Worm (Caenorhabditis elegans) whole organism, L2 larva: ENCODE data around the gene srh-277.

Experiments
- C34F6.9 ChIP-seq: fragments of 150-350 bp; optimal IDR thresholded peaks from 2 replicates; lab custom pipeline; 2014; ENCODE audit warnings: missing biosample characterization, missing genetic modification characterization
- F13H6.1 ChIP-seq: sonication (generic microtip); optimal IDR thresholded peaks from 2 replicates; lab custom pipeline; 2016; ENCODE audit warnings: missing genetic modification characterization, missing compliant biosample characterization
- R02D3.7 ChIP-seq: fragments of 150-350 bp; optimal IDR thresholded peaks from 2 replicates; lab custom pipeline; 2014; ENCODE audit warnings: missing biosample characterization, missing genetic modification characterization
- Y55F3AM.14 ChIP-seq: fragments of 200-800 bp; sonication (Bioruptor generic); optimal IDR thresholded peaks from 2 replicates; lab custom pipeline; 2018; ENCODE audit warnings: mild to moderate bottlenecking, missing genetic modification characterization, missing compliant biosample characterization
- ZK546.5 ChIP-seq: sonication (generic microtip); optimal IDR thresholded peaks from 2 replicates; lab custom pipeline; 2017; ENCODE audit warnings: missing biosample characterization, missing genetic modification characterization
- alr-1 ChIP-seq: fragments of 150-350 bp; optimal IDR thresholded peaks from 2 replicates; lab custom pipeline; 2014; ENCODE audit warnings: missing biosample characterization, missing genetic modification characterization
- aly-2 ChIP-seq: fragments of 150-350 bp; optimal IDR thresholded peaks from 2 replicates; lab custom pipeline; 2014; ENCODE audit warnings: missing biosample characterization, missing genetic modification characterization
- ama-1 ChIP-seq: fragments of 150-350 bp; optimal IDR thresholded peaks from 2 replicates; lab custom pipeline; 2018; ENCODE audit warnings: inconsistent platforms
- crh-2 ChIP-seq: sonication (generic microtip); optimal IDR thresholded peaks from 2 replicates; lab custom pipeline; 2017; ENCODE audit warnings: missing biosample characterization, missing genetic modification characterization
- dmd-4 ChIP-seq: sonication (generic microtip); optimal IDR thresholded peaks from 2 replicates; lab custom pipeline; 2017; ENCODE audit warnings: missing biosample characterization, missing genetic modification characterization
- egl-27 ChIP-seq: sonication (generic microtip); optimal IDR thresholded peaks from 3 replicates; lab custom pipeline; 2017; ENCODE audit warnings: missing biosample characterization, missing genetic modification reagents, missing genetic modification characterization
- elt-1 ChIP-seq: fragments of 150-350 bp; optimal IDR thresholded peaks from 2 replicates; lab custom pipeline; 2014; ENCODE audit warnings: missing biosample characterization, missing genetic modification characterization
- elt-3 ChIP-seq: sonication (generic microtip); optimal IDR thresholded peaks from 2 replicates; lab custom pipeline; 2017; ENCODE audit warnings: missing biosample characterization, missing genetic modification characterization
- fos-1 ChIP-seq: fragments of 150-350 bp; optimal IDR thresholded peaks from 2 replicates; lab custom pipeline; 2014; ENCODE audit warnings: missing biosample characterization, missing genetic modification characterization
- gmeb-1 ChIP-seq: fragments of 150-350 bp; optimal IDR thresholded peaks from 2 replicates; lab custom pipeline; 2014; ENCODE audit warnings: missing biosample characterization, missing genetic modification characterization
- lin-11 ChIP-seq: fragments of 150-350 bp; sonication (generic microtip); optimal IDR thresholded peaks from 2 replicates; lab custom pipeline; 2014; ENCODE audit warnings: missing biosample characterization, missing genetic modification characterization, inconsistent platforms, mixed read lengths
- lin-13 ChIP-seq: fragments of 150-350 bp; optimal IDR thresholded peaks from 2 replicates; lab custom pipeline; 2014; ENCODE audit warnings: missing biosample characterization, missing genetic modification reagents, missing genetic modification characterization
- mbf-1 ChIP-seq: sonication (generic microtip); optimal IDR thresholded peaks from 2 replicates; lab custom pipeline; 2017; ENCODE audit warnings: missing biosample characterization, missing genetic modification characterization
- mdl-1 ChIP-seq, 2 experiments: fragments of 150-350 bp in 1 of 2; sonication (generic microtip) in 1 of 2; optimal IDR thresholded peaks; 2 replicates each; lab custom pipeline; 2017; ENCODE audit warnings: missing biosample characterization in 2 of 2, missing genetic modification characterization in 2 of 2
- nhr-10 ChIP-seq: sonication (generic microtip); optimal IDR thresholded peaks from 2 replicates; lab custom pipeline; 2017; ENCODE audit warnings: missing biosample characterization, missing genetic modification characterization
- nhr-11 ChIP-seq: fragments of 150-350 bp; optimal IDR thresholded peaks from 2 replicates; lab custom pipeline; 2014; ENCODE audit warnings: missing biosample characterization, missing genetic modification characterization
- nhr-12 ChIP-seq: fragments of 150-350 bp; optimal IDR thresholded peaks from 2 replicates; lab custom pipeline; 2014; ENCODE audit warnings: missing biosample characterization, missing genetic modification characterization
- nhr-129 ChIP-seq: fragments of 150-350 bp; optimal IDR thresholded peaks from 2 replicates; lab custom pipeline; 2014; ENCODE audit warnings: missing biosample characterization, missing genetic modification characterization
- nhr-23 ChIP-seq: fragments of 150-350 bp; optimal IDR thresholded peaks from 2 replicates; lab custom pipeline; 2014; ENCODE audit warnings: missing biosample characterization, missing genetic modification reagents, missing genetic modification characterization
- nhr-237 ChIP-seq: fragments of 150-350 bp; optimal IDR thresholded peaks from 2 replicates; lab custom pipeline; 2014; ENCODE audit warnings: missing biosample characterization, missing genetic modification characterization
- nhr-25 ChIP-seq: fragments of 150-350 bp; sonication (generic microtip); optimal IDR thresholded peaks from 3 replicates; lab custom pipeline; 2014; ENCODE audit warnings: missing biosample characterization, missing genetic modification characterization
- nhr-77 ChIP-seq: fragments of 150-350 bp; optimal IDR thresholded peaks from 2 replicates; lab custom pipeline; 2014; ENCODE audit warnings: missing biosample characterization, missing genetic modification characterization
- peb-1 ChIP-seq: fragments of 150-350 bp; optimal IDR thresholded peaks from 2 replicates; lab custom pipeline; 2014; ENCODE audit warnings: missing biosample characterization, missing genetic modification characterization
- sem-4 ChIP-seq: fragments of 150-350 bp; optimal IDR thresholded peaks from 2 replicates; lab custom pipeline; 2014; ENCODE audit warnings: missing biosample characterization, missing genetic modification reagents, missing genetic modification characterization
- skn-1 ChIP-seq: sonication (generic microtip); optimal IDR thresholded peaks from 2 replicates; lab custom pipeline; 2017; ENCODE audit warnings: missing biosample characterization, missing genetic modification characterization
- sma-3 ChIP-seq: sonication (generic microtip); optimal IDR thresholded peaks from 2 replicates; lab custom pipeline; 2016; ENCODE audit warnings: missing genetic modification reagents, missing genetic modification characterization, missing compliant biosample characterization
- snpc-4 ChIP-seq: fragments of 150-350 bp; optimal IDR thresholded peaks from 2 replicates; lab custom pipeline; 2014; ENCODE audit warnings: missing biosample characterization, missing genetic modification characterization
- unc-39 ChIP-seq: fragments of 150-350 bp; optimal IDR thresholded peaks from 2 replicates; lab custom pipeline; 2014; ENCODE audit warnings: missing biosample characterization, missing genetic modification characterization
- unc-62 ChIP-seq: fragments of 150-350 bp; optimal IDR thresholded peaks from 2 replicates; lab custom pipeline; 2014; ENCODE audit warnings: missing biosample characterization, missing genetic modification reagents, missing genetic modification characterization
- zag-1 ChIP-seq: fragments of 150-350 bp; optimal IDR thresholded peaks from 2 replicates; lab custom pipeline; 2014; ENCODE audit warnings: missing biosample characterization, missing genetic modification characterization
- ztf-1 ChIP-seq: fragments of 200-800 bp; sonication (Bioruptor generic); conservative IDR thresholded peaks from 2 replicates; pipeline ENCODE4 v1.3.6; 2022; ENCODE audit warnings: missing genetic modification characterization, missing compliant biosample characterization
- ztf-4 ChIP-seq: fragments of 150-350 bp; optimal IDR thresholded peaks from 2 replicates; lab custom pipeline; 2014; ENCODE audit warnings: missing biosample characterization, missing genetic modification characterization

srh-277 gene

DNA sequence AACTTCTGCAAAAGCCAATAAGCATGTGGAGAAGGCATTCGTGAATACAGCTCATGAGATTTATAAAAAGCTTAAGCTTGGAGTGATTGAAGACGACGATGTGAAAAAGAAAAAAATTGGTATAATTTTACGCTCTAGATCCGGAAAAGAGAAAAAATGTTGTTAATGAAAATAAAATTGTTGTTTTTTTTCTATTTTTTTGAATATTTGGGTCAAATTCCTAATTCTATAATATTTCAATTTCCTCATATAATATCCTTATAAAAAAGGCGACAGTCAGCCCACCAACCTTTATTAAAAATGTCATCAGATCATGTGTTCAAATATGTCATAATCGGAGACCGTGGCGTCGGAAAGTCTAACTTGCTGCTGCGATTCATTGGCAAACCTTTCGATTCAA is 12.4 kb downstream of the srh-277 start, which contains the start of gene rabr-3:
TSS of gene rabr-3 (plus strand) at position 301 of the 400 bp plus-strand sequence.
- TF ChIP-seq F13H6.1 (tag; lab: Kevin White, UChicago): no peak
- no peak for TF ChIP-seq lin-13 (GFP tag; lab: Kevin White, UChicago)
- no peak for TF ChIP-seq mdl-1 (tag; optimal IDR thresholded peaks at IDR 0.05; lab: Kevin White, UChicago)
- no peak for TF ChIP-seq nhr-77
- TF ChIP-seq dmd-4: no peak
- no peak for TF ChIP-seq elt-1 (tag; lab: Kevin White, UChicago)
- TF ChIP-seq ama-1: no peak
- TF ChIP-seq lin-11 (tag; lab: Kevin White, UChicago): no peak
- TF ChIP-seq sem-4 (tag; lab: Kevin White, UChicago): no peak
- no peak for TF ChIP-seq unc-39 (tag; lab: Kevin White, UChicago)
- TF ChIP-seq nhr-10 (tag; lab: Kevin White, UChicago): no peak
- TF ChIP-seq nhr-23 (tag; lab: Kevin White, UChicago): no peak
- TF ChIP-seq peb-1 (tag; lab: Kevin White, UChicago): no peak
- TF ChIP-seq fos-1: no peak
- TF ChIP-seq C34F6.9 (tag; lab: Kevin White, UChicago): no peak
- no peak for TF ChIP-seq ztf-4

DNA sequence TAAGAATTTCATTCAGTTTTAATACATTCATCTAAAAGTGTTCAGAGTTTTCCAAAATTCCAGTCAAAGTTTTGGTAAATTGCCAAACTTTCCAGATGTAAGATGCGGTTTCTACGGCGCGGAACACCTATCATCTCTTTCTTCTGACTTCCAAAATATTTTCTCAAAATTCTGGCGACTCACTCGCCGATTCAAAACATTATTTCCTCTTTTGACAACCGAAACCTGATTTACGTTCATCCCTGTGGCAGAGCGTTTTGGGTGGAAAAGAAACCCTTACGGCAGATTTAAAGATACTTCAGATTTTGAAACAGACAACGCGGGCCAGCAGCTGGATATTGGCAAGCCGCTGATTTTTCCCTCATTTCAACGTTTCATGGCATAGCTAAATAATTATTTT is 15.0 kb downstream of the srh-277 start, which contains the start of gene F11A5.5:
TSS of gene F11A5.5 (plus strand) at position 301 of the 400 bp plus-strand sequence.
- TF ChIP-seq R02D3.7 (no peak), F13H6.1 (tag; lab: Kevin White, UChicago) (no peak), snpc-4 (tag; lab: Kevin White, UChicago) (no peak), ztf-4 (no peak), nhr-11 (tag; lab: Kevin White, UChicago) (no peak), mdl-1 (tag; optimal IDR thresholded peaks at IDR 0.05; lab: Kevin White, UChicago) (no peak), zag-1 (tag; lab: Kevin White, UChicago) (no peak), lin-11 (tag; lab: Kevin White, UChicago) (no peak), nhr-77 (no peak), nhr-12 (tag; lab: Kevin White, UChicago) (no peak), ZK546.5 (tag; lab: Kevin White, UChicago) (no peak), alr-1 (tag; lab: Kevin White, UChicago) (no peak), skn-1 (no peak), aly-2 (no peak), sma-3 (GFP tag; lab: Kevin White, UChicago) (no peak), ztf-1 (no peak), sem-4 (tag; lab: Kevin White, UChicago) (no peak), egl-27 (no peak)

DNA sequence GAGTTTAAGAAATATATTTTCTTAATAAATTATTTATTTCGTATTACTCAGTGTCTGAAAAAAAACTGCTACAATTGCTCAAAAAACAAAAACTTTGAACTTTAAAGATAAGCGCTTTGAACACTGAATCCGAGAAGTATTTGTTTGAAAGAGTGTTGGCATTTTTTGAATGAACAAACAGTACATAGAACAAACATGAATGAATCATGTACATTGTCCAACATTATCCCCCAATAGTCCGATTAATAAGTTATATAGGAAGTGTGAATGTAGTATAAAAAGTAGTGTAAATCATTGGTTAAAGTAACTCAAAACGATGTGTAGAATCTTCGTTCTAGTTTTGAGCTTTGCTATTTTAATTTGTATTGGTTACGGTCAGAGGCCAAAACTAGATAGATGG is 18.7 kb downstream of the srh-277 start, which contains the start of gene F11A5.17:
TSS of gene F11A5.17 (plus strand) at position 301 of the 400 bp plus-strand sequence.
- no peak for TF ChIP-seq R02D3.7
- TF ChIP-seq mdl-1 (tag; optimal IDR thresholded peaks at IDR 0.05; lab: Kevin White, UChicago): no peak
- no peak for TF ChIP-seq gmeb-1 (tag; lab: Kevin White, UChicago)
- no peak for TF ChIP-seq lin-13 (GFP tag; lab: Kevin White, UChicago)
- no peak for TF ChIP-seq nhr-12 (tag; lab: Kevin White, UChicago)
- no peak for TF ChIP-seq skn-1

DNA sequence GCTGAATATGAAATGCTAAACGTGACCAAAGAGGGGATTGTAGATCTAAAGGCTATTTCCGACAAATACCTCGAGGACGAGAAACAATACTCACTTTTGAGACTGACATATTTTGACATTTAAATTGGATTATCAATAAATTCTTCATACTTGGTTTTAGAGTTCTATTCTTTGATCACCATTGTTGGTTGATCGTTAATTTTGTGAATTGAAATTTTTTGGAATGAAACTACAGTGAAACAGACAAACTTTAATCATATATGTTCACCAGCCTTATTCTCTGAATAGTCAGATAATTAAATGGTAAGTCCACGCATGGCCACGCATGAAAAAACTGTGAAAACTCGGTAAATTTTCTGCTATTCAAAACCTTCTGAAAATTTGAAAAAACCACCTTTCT is 19.6 kb downstream of the srh-277 start, which contains the start of gene F11A5.18:
TSS of gene F11A5.18 (plus strand) at position 301 of the 400 bp plus-strand sequence.
- TF ChIP-seq nhr-129 (tag; lab: Kevin White, UChicago) (no peak), alr-1 (tag; lab: Kevin White, UChicago) (no peak), ztf-4 (no peak), aly-2 (no peak), crh-2 (tag; lab: Kevin White, UChicago) (no peak), mbf-1 (tag; lab: Kevin White, UChicago) (no peak), peb-1 (tag; lab: Kevin White, UChicago) (no peak), F13H6.1 (tag; lab: Kevin White, UChicago) (no peak), egl-27 (no peak), R02D3.7 (no peak), elt-3 (tag; lab: Kevin White, UChicago) (no peak), skn-1 (no peak), mdl-1 (tag; optimal IDR thresholded peaks at IDR 0.05; lab: Kevin White, UChicago) (no peak), nhr-12 (tag; lab: Kevin White, UChicago) (no peak), nhr-23 (tag; lab: Kevin White, UChicago) (no peak), nhr-237 (tag; lab: Kevin White, UChicago) (no peak), ztf-1 (no peak)

DNA sequence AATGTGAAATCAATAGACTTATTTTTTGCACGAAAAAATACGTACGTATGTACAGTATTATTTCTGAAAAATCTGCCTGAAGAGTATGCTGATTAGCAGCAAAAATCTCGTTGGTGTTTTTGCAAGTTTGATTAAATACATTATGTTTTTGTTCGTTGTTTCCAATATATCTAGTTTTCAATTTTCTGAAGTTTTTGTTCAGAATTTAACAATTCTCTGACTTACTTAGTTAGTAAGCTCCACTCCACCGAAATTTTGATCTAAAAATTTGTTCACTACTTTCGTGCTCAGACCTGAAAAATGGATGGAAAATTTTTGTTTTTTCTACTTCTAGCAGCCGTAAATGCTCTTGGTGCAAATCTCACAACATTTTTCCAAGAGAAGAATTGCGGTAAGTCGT is 21.9 kb downstream of the srh-277 start, which contains the start of gene irld-26:
TSS of gene irld-26 (plus strand) at position 301 of the 400 bp plus-strand sequence.
- no peak for TF ChIP-seq unc-62
- no peak for TF ChIP-seq Y55F3AM.14 (GFP tag; lab: Kevin White, UChicago)
- no peak for TF ChIP-seq nhr-12 (tag; lab: Kevin White, UChicago)
- no peak for TF ChIP-seq peb-1 (tag; lab: Kevin White, UChicago)
- no peak for TF ChIP-seq nhr-11 (tag; lab: Kevin White, UChicago)
- TF ChIP-seq mdl-1 (tag; optimal IDR thresholded peaks at IDR 0.05; lab: Kevin White, UChicago): no peak
- no peak for TF ChIP-seq nhr-25 (tag; lab: Kevin White, UChicago)
- TF ChIP-seq egl-27: no peak
